Fruit fly (Drosophila melanogaster) whole organism, embryonic: ENCODE measurements around the gene CG5863.

ENCODE experiments used
- Abd-B ChIP-seq: fragments of 200-800 bp; sonication (Bioruptor generic); optimal IDR thresholded peaks from 2 replicates; lab custom pipeline; 2018; ENCODE audit warnings: missing biosample characterization, mild to moderate bottlenecking, missing genetic modification characterization, moderate library complexity
- B-H2 ChIP-seq: fragments of 200-800 bp; sonication (Bioruptor generic); optimal IDR thresholded peaks from 2 replicates; lab custom pipeline; 2018; ENCODE audit warnings: missing biosample characterization, mild to moderate bottlenecking, missing genetic modification characterization
- CG10366 ChIP-seq: fragments of 200-800 bp; sonication (Bioruptor generic); IDR thresholded peaks from 2 replicates; pipeline ENCODE4 v1.3.6; 2022; ENCODE audit warnings: missing biosample characterization, missing genetic modification characterization
- CG10431 ChIP-seq: fragments of 200-800 bp; sonication (Bioruptor generic); optimal IDR thresholded peaks from 3 replicates; lab custom pipeline; 2018; ENCODE audit warnings: missing biosample characterization, mild to moderate bottlenecking, missing genetic modification characterization
- CG14710 ChIP-seq: fragments of 200-800 bp; sonication (Bioruptor generic); optimal IDR thresholded peaks from 3 replicates; lab custom pipeline; 2019; ENCODE audit warnings: missing biosample characterization, mild to moderate bottlenecking, missing genetic modification characterization, moderate library complexity
- CG15011 ChIP-seq: fragments of 200-800 bp; sonication (Bioruptor generic); optimal IDR thresholded peaks from 3 replicates; lab custom pipeline; 2018; ENCODE audit warnings: missing biosample characterization, mild to moderate bottlenecking, missing genetic modification characterization
- CG16815 ChIP-seq: fragments of 200-800 bp; sonication (Bioruptor generic); optimal IDR thresholded peaks from 3 replicates; lab custom pipeline; 2017; ENCODE audit warnings: missing biosample characterization, mild to moderate bottlenecking, missing genetic modification characterization
- CG1832 ChIP-seq: fragments of 200-800 bp; sonication (Bioruptor generic); optimal IDR thresholded peaks from 2 replicates; lab custom pipeline; 2017; ENCODE audit warnings: missing biosample characterization, mild to moderate bottlenecking, missing genetic modification characterization, inconsistent platforms
- CG31224 ChIP-seq: fragments of 200-800 bp; sonication (Bioruptor generic); IDR thresholded peaks from 2 replicates; pipeline ENCODE4 v1.3.6; 2022; ENCODE audit warnings: missing biosample characterization, missing genetic modification characterization
- CG3163 ChIP-seq: fragments of 200-800 bp; sonication (Bioruptor generic); optimal IDR thresholded peaks from 3 replicates; lab custom pipeline; 2016; ENCODE audit warnings: missing biosample characterization, missing genetic modification characterization
- CG3281 ChIP-seq: fragments of 200-800 bp; sonication (Bioruptor generic); optimal IDR thresholded peaks from 3 replicates; lab custom pipeline; 2017; ENCODE audit warnings: missing biosample characterization, mild to moderate bottlenecking, missing genetic modification characterization
- CG4730 ChIP-seq: fragments of 200-800 bp; sonication (Bioruptor generic); IDR thresholded peaks from 2 replicates; pipeline ENCODE4 v1.3.6; 2022; ENCODE audit warnings: missing biosample characterization, missing genetic modification characterization
- CG6654 ChIP-seq: fragments of 200-800 bp; sonication (Bioruptor generic); optimal IDR thresholded peaks from 2 replicates; lab custom pipeline; 2017; ENCODE audit warnings: missing biosample characterization, mild to moderate bottlenecking, missing genetic modification characterization
- CG6813 ChIP-seq: fragments of 200-800 bp; sonication (Bioruptor generic); optimal IDR thresholded peaks from 2 replicates; lab custom pipeline; 2017; ENCODE audit warnings: missing biosample characterization, missing genetic modification characterization, mild to moderate bottlenecking, moderate library complexity, missing genetic modification reagents
- CG7271 ChIP-seq: fragments of 200-800 bp; sonication (Bioruptor generic); optimal IDR thresholded peaks from 2 replicates; lab custom pipeline; 2018; ENCODE audit warnings: missing biosample characterization, mild to moderate bottlenecking, missing genetic modification characterization, moderate library complexity
- CG7987 ChIP-seq: fragments of 200-800 bp; sonication (Bioruptor generic); optimal IDR thresholded peaks from 2 replicates; lab custom pipeline; 2018; ENCODE audit warnings: missing biosample characterization, mild to moderate bottlenecking, missing genetic modification characterization, moderate library complexity
- CG8290 ChIP-seq, 3 experiments: fragments of 200-800 bp; sonication (Bioruptor generic); optimal IDR thresholded peaks; 2 replicates each; lab custom pipeline; 2016 to 2019; ENCODE audit warnings: missing biosample characterization in 3 of 3, missing genetic modification characterization in 3 of 3, mild to moderate bottlenecking in 2 of 3, moderate library complexity in 1 of 3
- CG8359 ChIP-seq: fragments of 200-800 bp; sonication (Bioruptor generic); optimal IDR thresholded peaks from 2 replicates; lab custom pipeline; 2017; ENCODE audit warnings: missing biosample characterization, mild to moderate bottlenecking, missing genetic modification characterization, borderline replicate concordance
- CG9876 ChIP-seq: fragments of 200-800 bp; sonication (Bioruptor generic); optimal IDR thresholded peaks from 2 replicates; lab custom pipeline; 2016; ENCODE audit warnings: missing biosample characterization, missing genetic modification characterization
- CG9932 ChIP-seq: fragments of 200-800 bp; sonication (Bioruptor generic); IDR thresholded peaks from 2 replicates; pipeline ENCODE4 v1.3.6; 2022; ENCODE audit warnings: missing biosample characterization, missing genetic modification characterization
- Chrac-16 ChIP-seq: fragments of 200-800 bp; sonication (Bioruptor generic); optimal IDR thresholded peaks from 3 replicates; lab custom pipeline; 2016; ENCODE audit warnings: missing biosample characterization, missing genetic modification characterization
- Doc2 ChIP-seq: fragments of 200-800 bp; sonication (Bioruptor generic); IDR thresholded peaks from 2 replicates; pipeline ENCODE4 v1.3.6; 2022; ENCODE audit warnings: missing biosample characterization, missing genetic modification characterization
- Drgx ChIP-seq: fragments of 200-800 bp; sonication (Bioruptor generic); IDR thresholded peaks from 2 replicates; pipeline ENCODE4 v1.3.6; 2022; ENCODE audit warnings: missing biosample characterization, missing genetic modification characterization
- HHEX ChIP-seq: fragments of 200-800 bp; sonication (Bioruptor generic); optimal IDR thresholded peaks from 3 replicates; lab custom pipeline; 2017; ENCODE audit warnings: missing biosample characterization, mild to moderate bottlenecking, missing genetic modification characterization, missing genetic modification reagents
- HLH3B ChIP-seq: fragments of 200-800 bp; sonication (Bioruptor generic); IDR thresholded peaks from 2 replicates; pipeline ENCODE4 v1.3.6; 2022; ENCODE audit warnings: missing biosample characterization, missing genetic modification characterization
- HLHmδ ChIP-seq: fragments of 200-800 bp; sonication (Bioruptor generic); optimal IDR thresholded peaks from 2 replicates; lab custom pipeline; 2018; ENCODE audit warnings: missing biosample characterization, mild to moderate bottlenecking, missing genetic modification characterization, moderate library complexity
- Mes4 ChIP-seq: fragments of 200-800 bp; sonication (Bioruptor generic); optimal IDR thresholded peaks from 2 replicates; lab custom pipeline; 2016; ENCODE audit warnings: missing biosample characterization, missing genetic modification characterization
- NFAT ChIP-seq: fragments of 200-800 bp; sonication (Bioruptor generic); IDR thresholded peaks from 2 replicates; pipeline ENCODE4 v1.3.6; 2022; ENCODE audit warnings: missing biosample characterization, missing genetic modification characterization
- Six4 ChIP-seq: fragments of 200-800 bp; sonication (Bioruptor generic); optimal IDR thresholded peaks from 2 replicates; lab custom pipeline; 2016; ENCODE audit warnings: missing biosample characterization, missing genetic modification characterization
- bcd ChIP-seq: fragments of 200-800 bp; sonication (Bioruptor generic); optimal IDR thresholded peaks from 2 replicates; lab custom pipeline; 2017; ENCODE audit warnings: missing biosample characterization, mild to moderate bottlenecking, missing genetic modification characterization
- crol ChIP-seq: fragments of 200-800 bp; sonication (Bioruptor generic); IDR thresholded peaks from 2 replicates; pipeline ENCODE4 v1.3.6; 2022; ENCODE audit warnings: missing biosample characterization, missing genetic modification characterization
- crp ChIP-seq, 2 experiments: fragments of 200-800 bp; sonication (Bioruptor generic); optimal IDR thresholded peaks; 2 replicates in 1 of 2; 3 replicates in 1 of 2; lab custom pipeline; 2017; ENCODE audit warnings: missing biosample characterization in 2 of 2, missing genetic modification characterization in 2 of 2, mild to moderate bottlenecking in 1 of 2, moderate library complexity in 1 of 2
- cwo ChIP-seq: fragments of 200-800 bp; sonication (Bioruptor generic); optimal IDR thresholded peaks from 3 replicates; lab custom pipeline; 2017; ENCODE audit warnings: missing biosample characterization, missing genetic modification characterization, mild to moderate bottlenecking, moderate library complexity, missing genetic modification reagents
- emc ChIP-seq: fragments of 200-800 bp; sonication (Bioruptor generic); optimal IDR thresholded peaks from 2 replicates; lab custom pipeline; 2016; ENCODE audit warnings: missing biosample characterization, missing genetic modification characterization
- en ChIP-seq: fragments of 200-800 bp; sonication (Bioruptor generic); optimal IDR thresholded peaks from 2 replicates; lab custom pipeline; 2016; ENCODE audit warnings: missing biosample characterization, missing genetic modification characterization
- esg ChIP-seq: fragments of 200-800 bp; sonication (Bioruptor generic); conservative IDR thresholded peaks from 2 replicates; pipeline ENCODE4 v1.3.6; 2022; ENCODE audit warnings: missing biosample characterization, missing genetic modification characterization
- eyg ChIP-seq: fragments of 200-800 bp; sonication (Bioruptor generic); optimal IDR thresholded peaks from 3 replicates; lab custom pipeline; 2016; ENCODE audit warnings: missing biosample characterization, missing genetic modification characterization
- ftz-f1 ChIP-seq: fragments of 200-800 bp; sonication (Bioruptor generic); optimal IDR thresholded peaks from 2 replicates; lab custom pipeline; 2016; ENCODE audit warnings: missing biosample characterization, missing genetic modification characterization
- grau ChIP-seq: fragments of 200-800 bp; optimal IDR thresholded peaks from 3 replicates; lab custom pipeline; 2019; ENCODE audit warnings: missing biosample characterization, mild to moderate bottlenecking, missing genetic modification characterization, moderate library complexity
- gt ChIP-seq: fragments of 200-800 bp; sonication (Bioruptor generic); IDR thresholded peaks from 2 replicates; pipeline ENCODE4 v1.3.6; 2022; ENCODE audit warnings: missing biosample characterization, missing genetic modification characterization
- hth ChIP-seq: fragments of >200 bp; optimal IDR thresholded peaks from 2 replicates; lab custom pipeline; 2017; ENCODE audit warnings: inconsistent platforms
- klu ChIP-seq: fragments of 200-800 bp; sonication (Bioruptor generic); IDR thresholded peaks from 2 replicates; pipeline ENCODE4 v1.3.6; 2022; ENCODE audit warnings: missing biosample characterization, missing genetic modification characterization
- mirr ChIP-seq: fragments of 200-800 bp; sonication (Bioruptor generic); optimal IDR thresholded peaks from 3 replicates; lab custom pipeline; 2018; ENCODE audit warnings: missing biosample characterization, mild to moderate bottlenecking, missing genetic modification characterization
- nmo ChIP-seq: fragments of 200-800 bp; sonication (Bioruptor generic); optimal IDR thresholded peaks from 2 replicates; lab custom pipeline; 2018; ENCODE audit warnings: missing biosample characterization, mild to moderate bottlenecking, missing genetic modification characterization, moderate library complexity
- pzg ChIP-seq: fragments of 200-800 bp; sonication (Bioruptor generic); optimal IDR thresholded peaks from 3 replicates; lab custom pipeline; 2018; ENCODE audit warnings: missing biosample characterization, mild to moderate bottlenecking, missing genetic modification characterization, moderate library complexity
- rib ChIP-seq: fragments of 200-800 bp; sonication (Bioruptor generic); IDR thresholded peaks from 2 replicates; pipeline ENCODE4 v1.3.6; 2022; ENCODE audit warnings: missing biosample characterization, missing genetic modification characterization
- sd ChIP-seq: fragments of 200-800 bp; sonication (Bioruptor generic); optimal IDR thresholded peaks from 3 replicates; lab custom pipeline; 2018; ENCODE audit warnings: missing biosample characterization, mild to moderate bottlenecking, missing genetic modification characterization, moderate library complexity
- sim ChIP-seq: fragments of 200-800 bp; sonication (Bioruptor generic); IDR thresholded peaks from 2 replicates; pipeline ENCODE4 v1.3.6; 2022; ENCODE audit warnings: missing biosample characterization, missing genetic modification characterization
- sima ChIP-seq: fragments of 200-800 bp; sonication (Bioruptor generic); optimal IDR thresholded peaks from 2 replicates; lab custom pipeline; 2016; ENCODE audit warnings: missing biosample characterization, missing genetic modification characterization
- toy ChIP-seq: fragments of 200-800 bp; sonication (Bioruptor generic); IDR thresholded peaks from 2 replicates; pipeline ENCODE4 v1.3.6; 2022; ENCODE audit warnings: missing biosample characterization, missing genetic modification characterization
- vvl ChIP-seq: fragments of 200-800 bp; sonication (Bioruptor generic); IDR thresholded peaks from 2 replicates; pipeline ENCODE4 v1.3.6; 2022; ENCODE audit warnings: missing biosample characterization, missing genetic modification characterization

The CG5863 gene

DNA sequence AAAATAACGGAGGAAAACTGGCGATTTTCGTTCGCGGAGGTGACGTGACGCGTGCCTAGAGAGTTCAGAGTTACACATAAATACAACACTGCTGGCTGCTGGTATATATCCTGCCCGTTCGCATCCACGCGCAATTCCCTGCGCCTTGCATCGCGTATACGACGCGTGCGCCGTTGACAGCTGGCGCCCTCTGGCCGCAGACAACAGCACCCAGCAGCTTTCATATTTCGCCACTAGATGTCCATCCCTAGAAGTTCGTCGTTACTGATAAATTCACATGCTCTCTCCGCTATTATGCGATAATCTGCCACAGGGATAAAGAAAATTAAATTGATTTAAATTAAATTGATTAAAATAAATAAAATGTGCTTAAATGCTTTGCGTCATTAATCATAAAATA is 8.5 kb upstream of the CG5863 start, which contains the start of gene Sur-8 (continued):
- no peak for TF ChIP-seq emc (GFP tag; lab: Kevin White, UChicago)
- TF ChIP-seq CG31224, result peak; percentile 47; the same call in 1 of the 2 replicates
- TF ChIP-seq CG8359 (GFP tag; lab: Kevin White, UChicago), result peak; percentile 47
- TF ChIP-seq vvl (GFP tag; lab: Robert Waterston, UW), result peak; percentile 76; the same call in 1 of the 2 replicates
- TF ChIP-seq HLHmδ (GFP tag; lab: Kevin White, UChicago), result peak; percentile 67
- TF ChIP-seq rib (GFP tag; lab: Robert Waterston, UW), result peak; percentile 40; the same call in 1 of the 2 replicates
- TF ChIP-seq CG1832, result no peak
- TF ChIP-seq HLH3B (GFP tag; lab: Robert Waterston, UW), result peak; percentile 67
- peak; percentile 36 for TF ChIP-seq Mes4
- TF ChIP-seq toy (GFP tag; lab: Robert Waterston, UW), result peak; percentile 21; the same call in 1 of the 2 replicates
- peak; percentile 7 for TF ChIP-seq CG3163 (GFP tag; lab: Kevin White, UChicago)
- no peak for TF ChIP-seq eyg
- peak; percentile 60 for TF ChIP-seq bcd (GFP tag; lab: Kevin White, UChicago)
- no peak for TF ChIP-seq sima (GFP tag; lab: Kevin White, UChicago)
- TF ChIP-seq pzg, result peak; percentile 35
- no peak for TF ChIP-seq Abd-B
- TF ChIP-seq ftz-f1 (GFP tag; lab: Kevin White, UChicago), result peak; percentile 38
- TF ChIP-seq CG4730 (GFP tag; lab: Robert Waterston, UW), result peak; percentile 71
- no peak for TF ChIP-seq CG15011
- no peak for TF ChIP-seq Doc2 (GFP tag; lab: Robert Waterston, UW)
- TF ChIP-seq CG7271 (tag; lab: Kevin White, UChicago), result no peak
- peak; percentile 1 for TF ChIP-seq CG6813 (GFP tag; lab: Kevin White, UChicago)
- peak; percentile 73 for TF ChIP-seq Chrac-16
- TF ChIP-seq CG7987 (GFP tag; lab: Kevin White, UChicago), result peak; percentile 64
- TF ChIP-seq CG10431 (GFP tag; lab: Kevin White, UChicago), result peak; percentile 39
- TF ChIP-seq CG10366, result peak; percentile 68
- TF ChIP-seq Six4 (GFP tag; lab: Kevin White, UChicago), result peak; percentile 41
- peak; percentile 30 for TF ChIP-seq CG8290 (GFP tag; optimal IDR thresholded peaks at IDR 0.05; lab: Kevin White, UChicago)
- TF ChIP-seq CG8290 (tag; optimal IDR thresholded peaks at IDR 0.05; lab: Kevin White, UChicago), result peak in 1 of 2 experiments; percentile 90
- 0 out of 2 replicates have a peak, but pooled peaks have one; percentile 31 for TF ChIP-seq sim (GFP tag; lab: Robert Waterston, UW)
- no peak for TF ChIP-seq cwo (GFP tag; lab: Kevin White, UChicago)
- TF ChIP-seq sd, result no peak
- peak; percentile 2 for TF ChIP-seq CG14710
- no peak for TF ChIP-seq gt
- TF ChIP-seq CG6654, result peak; percentile 3
- peak; percentile 44 for TF ChIP-seq nmo (GFP tag; lab: Kevin White, UChicago)
- peak; percentile 30 for TF ChIP-seq B-H2 (GFP tag; lab: Kevin White, UChicago)
- no peak for TF ChIP-seq klu (GFP tag; lab: Robert Waterston, UW)
- TF ChIP-seq hth (lab: Kevin White, UChicago), result no peak
- TF ChIP-seq HHEX (GFP tag; lab: Kevin White, UChicago), result peak; percentile 71
- no peak for TF ChIP-seq Drgx (GFP tag; lab: Robert Waterston, UW)
- TF ChIP-seq CG3281 (GFP tag; lab: Kevin White, UChicago), result peak; percentile 21
- peak; percentile 14 for TF ChIP-seq CG16815 (GFP tag; lab: Kevin White, UChicago)
- peak; percentile 82 for TF ChIP-seq CG9932 (GFP tag; lab: Robert Waterston, UW)
- no peak for TF ChIP-seq crp (GFP tag; optimal IDR thresholded peaks at IDR 0.05; lab: Kevin White, UChicago)
- TF ChIP-seq en (GFP tag; lab: Kevin White, UChicago), result peak; percentile 33
- peak; percentile 63 for TF ChIP-seq grau (tag; lab: Kevin White, UChicago)
- peak; percentile 32; the same call in 1 of the 2 replicates for TF ChIP-seq esg
- TF ChIP-seq crol (GFP tag; lab: Robert Waterston, UW), result no peak
- TF ChIP-seq mirr (GFP tag; lab: Kevin White, UChicago), result peak; percentile 67
- peak; percentile 91 for TF ChIP-seq NFAT (GFP tag; lab: Robert Waterston, UW)
- peak; percentile 60 for TF ChIP-seq CG9876 (GFP tag; lab: Kevin White, UChicago)
